Fruit fly (Drosophila melanogaster) S2 (cell line): ENCODE data around the gene ida.

Source experiments
- CG8478 ChIP-seq: fragments of >200 bp; optimal IDR thresholded peaks from 2 replicates; lab custom pipeline; 2018
- CTCF ChIP-seq, 2 experiments: fragments of >200 bp; optimal IDR thresholded peaks; 2 replicates each; lab custom pipeline; 2018

DNA sequence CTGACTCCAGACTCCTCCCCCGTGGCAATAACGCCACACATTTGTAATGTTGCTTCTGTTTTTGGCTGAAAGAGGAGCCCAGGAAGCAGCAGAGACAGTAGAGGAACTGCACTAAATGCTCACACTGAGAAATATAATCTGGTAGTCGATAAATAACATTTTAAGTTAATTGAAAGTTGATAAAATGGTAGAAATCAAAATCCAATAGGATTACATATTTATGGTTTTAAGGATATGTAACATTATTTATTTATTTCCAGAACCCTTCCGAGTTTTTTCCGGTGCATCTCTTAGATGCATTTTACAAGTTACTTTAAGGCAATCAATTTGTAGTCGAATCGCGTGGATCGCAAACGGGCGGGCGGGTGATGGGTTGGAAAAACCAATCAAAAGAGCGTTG, 14.3 kb upstream of the ida start:
- TF ChIP-seq CTCF (optimal IDR thresholded peaks at IDR 0.05; lab: Kevin White, UChicago) (no peak), CG8478 (no peak)
